Worm (Caenorhabditis elegans) whole organism, L1 larva: ENCODE data around the gene ubc-26.

Source experiments
- ceh-63 ChIP-seq: fragments of 200-800 bp; sonication (Bioruptor generic); optimal IDR thresholded peaks from 2 replicates; lab custom pipeline; 2018; ENCODE audit warnings: mild to moderate bottlenecking, missing genetic modification characterization, missing compliant biosample characterization
- ceh-82 ChIP-seq, 3 experiments: fragments of 150-350 bp in 1 of 3; sonication (generic microtip) in 2 of 3; optimal IDR thresholded peaks; 2 replicates each; lab custom pipeline; 2014 to 2017; ENCODE audit warnings: missing biosample characterization in 3 of 3, missing genetic modification characterization in 3 of 3
- hpl-2 ChIP-seq: fragments of 150-350 bp; optimal IDR thresholded peaks from 2 replicates; lab custom pipeline; 2014; ENCODE audit warnings: missing biosample characterization, missing genetic modification reagents, missing genetic modification characterization
- lin-39 ChIP-seq: fragments of 150-350 bp; optimal IDR thresholded peaks from 2 replicates; lab custom pipeline; 2014; ENCODE audit warnings: missing biosample characterization, missing genetic modification reagents, missing genetic modification characterization
- mep-1 ChIP-seq: fragments of 150-350 bp; optimal IDR thresholded peaks from 2 replicates; lab custom pipeline; 2014; ENCODE audit warnings: missing biosample characterization, missing genetic modification characterization
- nhr-237 ChIP-seq: fragments of 150-350 bp; optimal IDR thresholded peaks from 2 replicates; lab custom pipeline; 2014; ENCODE audit warnings: missing biosample characterization, missing genetic modification characterization
- nhr-77 ChIP-seq: fragments of 150-350 bp; optimal IDR thresholded peaks from 2 replicates; lab custom pipeline; 2014; ENCODE audit warnings: missing biosample characterization, missing genetic modification characterization
- nhr-85 ChIP-seq: sonication (generic microtip); peaks from one replicate; lab custom pipeline; 2016; ENCODE audit warnings: missing genetic modification characterization, inconsistent platforms, missing compliant biosample characterization
- pqm-1 ChIP-seq: sonication (generic microtip); optimal IDR thresholded peaks from 3 replicates; lab custom pipeline; 2017; ENCODE audit warnings: missing biosample characterization, missing genetic modification characterization
- skn-1 ChIP-seq: fragments of 150-350 bp; optimal IDR thresholded peaks from 2 replicates; lab custom pipeline; 2014; ENCODE audit warnings: missing biosample characterization, missing genetic modification characterization
- tbx-2 ChIP-seq: sonication (generic microtip); optimal IDR thresholded peaks from 2 replicates; lab custom pipeline; 2016; ENCODE audit warnings: missing genetic modification characterization, missing compliant biosample characterization
- unc-86 ChIP-seq: sonication (generic microtip); optimal IDR thresholded peaks from 2 replicates; lab custom pipeline; 2016; ENCODE audit warnings: missing genetic modification characterization, missing compliant biosample characterization
- ztf-11 ChIP-seq, 2 experiments: sonication (generic microtip); optimal IDR thresholded peaks; 2 replicates each; lab custom pipeline; 2016 to 2017; ENCODE audit warnings: missing genetic modification characterization in 2 of 2, missing biosample characterization in 1 of 2, missing compliant biosample characterization in 1 of 2

- TF ChIP-seq ztf-11 (tag; optimal IDR thresholded peaks at IDR 0.05; lab: Kevin White, UChicago), result no peak
- TF ChIP-seq ceh-63 (GFP tag; lab: Kevin White, UChicago), result no peak
- no peak for TF ChIP-seq lin-39 (tag; lab: Kevin White, UChicago)
- TF ChIP-seq unc-86 (tag; lab: Kevin White, UChicago), result no peak
- TF ChIP-seq nhr-77 (tag; lab: Kevin White, UChicago), result no peak
- no peak for TF ChIP-seq tbx-2 (tag; lab: Kevin White, UChicago)
- TF ChIP-seq nhr-237 (tag; lab: Kevin White, UChicago), result no peak
- no peak for TF ChIP-seq pqm-1 (tag; lab: Kevin White, UChicago)
- TF ChIP-seq mep-1 (tag; lab: Kevin White, UChicago), result no peak
- no peak for TF ChIP-seq skn-1 (tag; lab: Kevin White, UChicago)
- no peak for TF ChIP-seq hpl-2 (GFP tag; lab: Kevin White, UChicago)
- TF ChIP-seq ceh-82 (tag; optimal IDR thresholded peaks at IDR 0.05; lab: Kevin White, UChicago), result no peak
- no peak for TF ChIP-seq nhr-85 (tag; lab: Kevin White, UChicago)
Measured at ce11 chrII:2874801-2875200, 25.3 kb downstream of the ubc-26 start, which contains the start of gene Y110A2AL.1.
